Worm (Caenorhabditis elegans) whole organism, young adult: ENCODE measurements around the gene fdgt-1.
A peak's percentile ranks its signal among the peaks of the same experiment; 100 is the strongest.

Source experiments
- B0261.1 ChIP-seq: sonication (generic microtip); optimal IDR thresholded peaks from 2 replicates; lab custom pipeline; 2016; ENCODE audit warnings: mild to moderate bottlenecking, missing genetic modification characterization, moderate library complexity, missing compliant biosample characterization
- D2030.7 ChIP-seq: fragments of 200-800 bp; sonication (Bioruptor generic); IDR thresholded peaks from 2 replicates; pipeline ENCODE4 v1.3.6; 2022; ENCODE audit warnings: missing genetic modification reagents, missing genetic modification characterization, missing compliant biosample characterization
- F22D6.2 ChIP-seq: sonication (generic microtip); optimal IDR thresholded peaks from 2 replicates; lab custom pipeline; 2016; ENCODE audit warnings: mild to moderate bottlenecking, missing genetic modification characterization, missing compliant biosample characterization
- F23B12.7 ChIP-seq: sonication (generic microtip); optimal IDR thresholded peaks from 2 replicates; lab custom pipeline; 2017; ENCODE audit warnings: missing genetic modification characterization, mild to moderate bottlenecking, missing compliant biosample characterization, antibody characterized with exemption, moderate library complexity; ENCODE audit not compliant: insufficient read depth
- Y53G8AR.9 ChIP-seq: fragments of 200-800 bp; sonication (Bioruptor generic); conservative IDR thresholded peaks from 2 replicates; pipeline ENCODE4 v1.3.6; 2022; ENCODE audit warnings: missing genetic modification reagents, missing genetic modification characterization, missing compliant biosample characterization
- athp-1 ChIP-seq: sonication (generic microtip); optimal IDR thresholded peaks from 2 replicates; lab custom pipeline; 2017; ENCODE audit warnings: mild to moderate bottlenecking, missing genetic modification characterization, missing compliant biosample characterization
- attf-6 ChIP-seq: fragments of 200-800 bp; sonication (Bioruptor generic); IDR thresholded peaks from 2 replicates; pipeline ENCODE4 v1.3.6; 2022; ENCODE audit warnings: missing genetic modification reagents, missing genetic modification characterization, missing compliant biosample characterization
- cebp-2 ChIP-seq: fragments of 200-800 bp; sonication (Bioruptor generic); IDR thresholded peaks from 2 replicates; pipeline ENCODE4 v1.3.6; 2022; ENCODE audit warnings: missing genetic modification characterization, missing compliant biosample characterization
- ceh-79 ChIP-seq: sonication (generic microtip); optimal IDR thresholded peaks from 2 replicates; lab custom pipeline; 2017; ENCODE audit warnings: mild to moderate bottlenecking, missing genetic modification characterization, missing compliant biosample characterization
- die-1 ChIP-seq: sonication (generic microtip); optimal IDR thresholded peaks from 2 replicates; lab custom pipeline; 2016; ENCODE audit warnings: missing genotype, mild to moderate bottlenecking, missing genetic modification characterization, missing compliant biosample characterization
- dox-1 ChIP-seq: fragments of 200-800 bp; sonication (Bioruptor generic); IDR thresholded peaks from 2 replicates; pipeline ENCODE4 v1.3.6; 2022; ENCODE audit warnings: missing genetic modification reagents, missing genetic modification characterization, missing compliant biosample characterization
- dpl-1 ChIP-seq: fragments of 150-350 bp; optimal IDR thresholded peaks from 2 replicates; lab custom pipeline; 2014; ENCODE audit warnings: missing biosample characterization, missing genetic modification reagents, missing genetic modification characterization
- efl-1 ChIP-seq: fragments of 150-350 bp; optimal IDR thresholded peaks from 2 replicates; lab custom pipeline; 2014; ENCODE audit warnings: missing biosample characterization, missing genetic modification reagents, missing genetic modification characterization
- egl-44 ChIP-seq: fragments of 200-800 bp; sonication (Bioruptor generic); IDR thresholded peaks from 2 replicates; pipeline ENCODE4 v1.3.6; 2022; ENCODE audit warnings: missing genetic modification reagents, missing genetic modification characterization, missing compliant biosample characterization
- hmg-1.2 ChIP-seq: fragments of 200-800 bp; sonication (Bioruptor generic); IDR thresholded peaks from 2 replicates; pipeline ENCODE4 v1.3.6; 2022; ENCODE audit warnings: missing genetic modification reagents, missing genetic modification characterization, missing compliant biosample characterization
- lag-1 ChIP-seq: fragments of 200-800 bp; sonication (Bioruptor generic); IDR thresholded peaks from 2 replicates; pipeline ENCODE4 v1.3.6; 2022; ENCODE audit warnings: missing genetic modification reagents, missing genetic modification characterization, missing compliant biosample characterization
- lin-26 ChIP-seq: fragments of 200-800 bp; sonication (Bioruptor generic); IDR thresholded peaks from 2 replicates; pipeline ENCODE4 v1.3.6; 2022; ENCODE audit warnings: missing genetic modification reagents, missing genetic modification characterization, missing compliant biosample characterization
- madf-6 ChIP-seq: fragments of 200-800 bp; sonication (Bioruptor generic); IDR thresholded peaks from 2 replicates; pipeline ENCODE4 v1.3.6; 2022; ENCODE audit warnings: missing genetic modification reagents, missing genetic modification characterization, missing compliant biosample characterization
- nhr-27 ChIP-seq: fragments of 200-800 bp; sonication (Bioruptor generic); optimal IDR thresholded peaks from 2 replicates; lab custom pipeline; 2018; ENCODE audit warnings: mild to moderate bottlenecking, missing genetic modification characterization, moderate library complexity, missing compliant biosample characterization
- pha-4 ChIP-seq: fragments of 150-350 bp; sonication (generic microtip); optimal IDR thresholded peaks from 2 replicates; lab custom pipeline; 2014; ENCODE audit warnings: missing biosample characterization, missing genetic modification reagents, missing genetic modification characterization
- rec-8 ChIP-seq, 2 experiments: sonication (generic microtip); optimal IDR thresholded peaks; 2 replicates each; lab custom pipeline; 2016; ENCODE audit warnings: mild to moderate bottlenecking in 2 of 2, missing genetic modification characterization in 2 of 2, missing genetic modification reagents in 2 of 2, missing genotype in 2 of 2, missing biosample characterization in 1 of 2, missing compliant biosample characterization in 1 of 2, moderate library complexity in 1 of 2
- rpc-1 ChIP-seq, 2 experiments: fragments of 150-350 bp in 1 of 2; sonication (generic microtip) in 1 of 2; optimal IDR thresholded peaks; 2 replicates each; lab custom pipeline; 2014 to 2018; ENCODE audit warnings: missing biosample characterization in 1 of 2, missing genetic modification characterization in 1 of 2, missing genetic modification reagents in 1 of 2, missing genotype in 1 of 2
- sdz-38 ChIP-seq: sonication (generic microtip); optimal IDR thresholded peaks from 2 replicates; lab custom pipeline; 2016; ENCODE audit warnings: missing genotype, missing genetic modification characterization, missing compliant biosample characterization
- sea-2 ChIP-seq: fragments of 200-800 bp; sonication (Bioruptor generic); IDR thresholded peaks from 2 replicates; pipeline ENCODE4 v1.3.6; 2022; ENCODE audit warnings: missing genetic modification characterization, missing compliant biosample characterization
- tbp1 ChIP-seq: fragments of 200-800 bp; sonication (Bioruptor generic); optimal IDR thresholded peaks from 2 replicates; lab custom pipeline; 2018; ENCODE audit warnings: mild to moderate bottlenecking, missing genetic modification characterization, missing compliant biosample characterization
- ztf-18 ChIP-seq: sonication (generic microtip); optimal IDR thresholded peaks from 2 replicates; lab custom pipeline; 2016; ENCODE audit warnings: missing genotype, mild to moderate bottlenecking, missing genetic modification characterization, missing compliant biosample characterization
- ztf-26 ChIP-seq: sonication (generic microtip); optimal IDR thresholded peaks from 2 replicates; lab custom pipeline; 2017; ENCODE audit warnings: missing genetic modification characterization, missing compliant biosample characterization

Gene fdgt-1

ce11 chrII:1476016-1476415 is 28.4 kb upstream of the fdgt-1 start:
- TF ChIP-seq tbp1 (GFP tag; lab: Kevin White, UChicago), result peak; percentile 59
- TF ChIP-seq cebp-2 (GFP tag; lab: Robert Waterston, UW), result no peak
- TF ChIP-seq rpc-1 (optimal IDR thresholded peaks at IDR 0.05; lab: Kevin White, UChicago), result peak; percentile 11
- TF ChIP-seq rpc-1 (tag; optimal IDR thresholded peaks at IDR 0.05; lab: Kevin White, UChicago), result peak; percentile 54

- TF ChIP-seq tbp1 (GFP tag; lab: Kevin White, UChicago) (peak; percentile 82), rpc-1 (optimal IDR thresholded peaks at IDR 0.05; lab: Kevin White, UChicago) (peak; percentile 39), rpc-1 (tag; optimal IDR thresholded peaks at IDR 0.05; lab: Kevin White, UChicago) (peak; percentile 71), F22D6.2 (tag; lab: Kevin White, UChicago) (no peak), dpl-1 (GFP tag; lab: Kevin White, UChicago) (no peak), rec-8 (tag; optimal IDR thresholded peaks at IDR 0.05; lab: Kevin White, UChicago) (peak in 1 of 2 experiments; percentile 2), B0261.1 (peak; percentile 57), F23B12.7 (tag; lab: Kevin White, UChicago) (no peak)
These were observed 27.1 kb upstream of the fdgt-1 start for ce11 chrII:1477295-1477694.

ce11 chrII:1477975-1478374 is 26.4 kb upstream of the fdgt-1 start:
- TF ChIP-seq lin-26 (GFP tag; lab: Robert Waterston, UW) (peak; percentile 55; the same call in 1 of the 2 replicates), sea-2 (GFP tag; lab: Robert Waterston, UW) (no peak), tbp1 (GFP tag; lab: Kevin White, UChicago) (peak; percentile 77), rpc-1 (optimal IDR thresholded peaks at IDR 0.05; lab: Kevin White, UChicago) (peak; percentile 8), rpc-1 (tag; optimal IDR thresholded peaks at IDR 0.05; lab: Kevin White, UChicago) (peak; percentile 44), pha-4 (tag; lab: Kevin White, UChicago) (no peak), B0261.1 (peak; percentile 23), ceh-79 (no peak), D2030.7 (GFP tag; lab: Robert Waterston, UW) (no peak)

ce11 chrII:1478522-1478921 is 25.8 kb upstream of the fdgt-1 start:
- no peak for TF ChIP-seq ztf-18 (tag; lab: Kevin White, UChicago)
- no peak for TF ChIP-seq sdz-38 (tag; lab: Kevin White, UChicago)
- TF ChIP-seq attf-6, result no peak
- no peak for TF ChIP-seq lag-1 (GFP tag; lab: Robert Waterston, UW)
- TF ChIP-seq tbp1 (GFP tag; lab: Kevin White, UChicago), result peak; percentile 65
- no peak for TF ChIP-seq hmg-1.2
- peak; percentile 13 for TF ChIP-seq rpc-1 (optimal IDR thresholded peaks at IDR 0.05; lab: Kevin White, UChicago)
- no peak for TF ChIP-seq rpc-1 (tag; optimal IDR thresholded peaks at IDR 0.05; lab: Kevin White, UChicago)

ce11 chrII:1481660-1482059 is 22.7 kb upstream of the fdgt-1 start:
- TF ChIP-seq dox-1 (GFP tag; lab: Robert Waterston, UW) (no peak), tbp1 (GFP tag; lab: Kevin White, UChicago) (peak; percentile 73), madf-6 (GFP tag; lab: Robert Waterston, UW) (0 out of 2 replicates have a peak, but pooled peaks have one; percentile 24), rpc-1 (optimal IDR thresholded peaks at IDR 0.05; lab: Kevin White, UChicago) (no peak), rpc-1 (tag; optimal IDR thresholded peaks at IDR 0.05; lab: Kevin White, UChicago) (peak; percentile 53), D2030.7 (GFP tag; lab: Robert Waterston, UW) (0 out of 2 replicates have a peak, but pooled peaks have one; percentile 9), B0261.1 (peak; percentile 22)

- TF ChIP-seq F22D6.2 (tag; lab: Kevin White, UChicago) (no peak), rpc-1 (optimal IDR thresholded peaks at IDR 0.05; lab: Kevin White, UChicago) (no peak), rpc-1 (tag; optimal IDR thresholded peaks at IDR 0.05; lab: Kevin White, UChicago) (peak; percentile 53), tbp1 (GFP tag; lab: Kevin White, UChicago) (peak; percentile 67)
These were observed 21.9 kb upstream of the fdgt-1 start for ce11 chrII:1482419-1482818.

- TF ChIP-seq athp-1 (tag; lab: Kevin White, UChicago) (no peak), attf-6 (no peak), nhr-27 (tag; lab: Kevin White, UChicago) (no peak), ztf-26 (no peak), die-1 (no peak), Y53G8AR.9 (no peak), egl-44 (GFP tag; lab: Robert Waterston, UW) (no peak), efl-1 (GFP tag; lab: Kevin White, UChicago) (no peak), lin-26 (GFP tag; lab: Robert Waterston, UW) (no peak)
These were observed 13.6 kb upstream of the fdgt-1 start for ce11 chrII:1490813-1491212.
